Fruit fly (Drosophila melanogaster) whole organism, larva: ENCODE measurements around the gene aph-1.

Experiments used
- noc ChIP-seq: fragments of 200-800 bp; sonication (Bioruptor generic); optimal IDR thresholded peaks from 3 replicates; lab custom pipeline; 2019; ENCODE audit warnings: missing biosample characterization, mild to moderate bottlenecking, missing genetic modification characterization, moderate library complexity

Gene aph-1

dm6 chr2L:2757930-2758556 lies 8.0 kb upstream of the aph-1 start:
- no peak for TF ChIP-seq noc (tag; lab: Kevin White, UChicago)

dm6 chr2L:2759654-2760053 lies 6.4 kb upstream of the aph-1 start, which contains the start of the genes HemK2, Snapin and Tnpo-SR:
HemK2 (minus strand) TSS chr2L:2759677.
Snapin (minus strand) TSS chr2L:2759677.
Tnpo-SR (plus strand) TSS chr2L:2759924.
- TF ChIP-seq noc (tag; lab: Kevin White, UChicago): peak; percentile 91

dm6 chr2L:2760288-2760687 lies 5.7 kb upstream of the aph-1 start:
- no peak for TF ChIP-seq noc (tag; lab: Kevin White, UChicago)

- peak; percentile 22 for TF ChIP-seq noc (tag; lab: Kevin White, UChicago)
These were observed 1.6 kb downstream of the aph-1 start, which contains the start of the genes Taf10b and Taf10 for dm6 chr2L:2767627-2768026. Taf10b (minus strand) TSS chr2L:2767845. Taf10 (plus strand) TSS chr2L:2767890.

- TF ChIP-seq noc (tag; lab: Kevin White, UChicago): peak; percentile 35
These were observed 3.6 kb downstream of the aph-1 start, which contains the start of the genes colt and HINT1 for dm6 chr2L:2769476-2770185. colt (minus strand) TSS chr2L:2770069. HINT1 (plus strand) TSS chr2L:2770135.

dm6 chr2L:2771676-2772075 lies 5.6 kb downstream of the aph-1 start, which contains the start of gene CG15399:
CG15399 (minus strand) TSS chr2L:2771776.
- TF ChIP-seq noc (tag; lab: Kevin White, UChicago): no peak

- TF ChIP-seq noc (tag; lab: Kevin White, UChicago): no peak
These were observed 16.8 kb downstream of the aph-1 start for dm6 chr2L:2782790-2783189.

dm6 chr2L:2797186-2797585 lies 31.2 kb downstream of the aph-1 start:
- no peak for TF ChIP-seq noc (tag; lab: Kevin White, UChicago)

- no peak for TF ChIP-seq noc (tag; lab: Kevin White, UChicago)
These were observed 34.0 kb downstream of the aph-1 start, which contains the start of gene Syt1 for dm6 chr2L:2799909-2800478. Syt1 (minus strand) TSS chr2L:2799979.

dm6 chr2L:2800956-2801776 lies 35.1 kb downstream of the aph-1 start:
- peak; percentile 35 for TF ChIP-seq noc (tag; lab: Kevin White, UChicago)

dm6 chr2L:2802527-2802926 lies 36.5 kb downstream of the aph-1 start:
- TF ChIP-seq noc (tag; lab: Kevin White, UChicago): no peak

dm6 chr2L:2804634-2805311 lies 38.7 kb downstream of the aph-1 start, which contains the start of gene daw:
daw (plus strand) TSS chr2L:2805261.
- peak; percentile 5 for TF ChIP-seq noc (tag; lab: Kevin White, UChicago)

dm6 chr2L:2806190-2806763 lies 40.2 kb downstream of the aph-1 start:
- no peak for TF ChIP-seq noc (tag; lab: Kevin White, UChicago)

dm6 chr2L:2807597-2807996 lies 41.6 kb downstream of the aph-1 start:
- no peak for TF ChIP-seq noc (tag; lab: Kevin White, UChicago)
